Fruit fly (Drosophila melanogaster) ovary, adult (tissue): Measurements from ENCODE around the gene dysc.

Experiments
- CG17801 ChIP-seq: fragments of 200-800 bp; optimal IDR thresholded peaks from 2 replicates; lab custom pipeline; 2019; ENCODE audit warnings: missing biosample characterization, mild to moderate bottlenecking, missing genetic modification characterization, moderate library complexity; ENCODE audit not compliant: partially characterized antibody

dysc gene

DNA sequence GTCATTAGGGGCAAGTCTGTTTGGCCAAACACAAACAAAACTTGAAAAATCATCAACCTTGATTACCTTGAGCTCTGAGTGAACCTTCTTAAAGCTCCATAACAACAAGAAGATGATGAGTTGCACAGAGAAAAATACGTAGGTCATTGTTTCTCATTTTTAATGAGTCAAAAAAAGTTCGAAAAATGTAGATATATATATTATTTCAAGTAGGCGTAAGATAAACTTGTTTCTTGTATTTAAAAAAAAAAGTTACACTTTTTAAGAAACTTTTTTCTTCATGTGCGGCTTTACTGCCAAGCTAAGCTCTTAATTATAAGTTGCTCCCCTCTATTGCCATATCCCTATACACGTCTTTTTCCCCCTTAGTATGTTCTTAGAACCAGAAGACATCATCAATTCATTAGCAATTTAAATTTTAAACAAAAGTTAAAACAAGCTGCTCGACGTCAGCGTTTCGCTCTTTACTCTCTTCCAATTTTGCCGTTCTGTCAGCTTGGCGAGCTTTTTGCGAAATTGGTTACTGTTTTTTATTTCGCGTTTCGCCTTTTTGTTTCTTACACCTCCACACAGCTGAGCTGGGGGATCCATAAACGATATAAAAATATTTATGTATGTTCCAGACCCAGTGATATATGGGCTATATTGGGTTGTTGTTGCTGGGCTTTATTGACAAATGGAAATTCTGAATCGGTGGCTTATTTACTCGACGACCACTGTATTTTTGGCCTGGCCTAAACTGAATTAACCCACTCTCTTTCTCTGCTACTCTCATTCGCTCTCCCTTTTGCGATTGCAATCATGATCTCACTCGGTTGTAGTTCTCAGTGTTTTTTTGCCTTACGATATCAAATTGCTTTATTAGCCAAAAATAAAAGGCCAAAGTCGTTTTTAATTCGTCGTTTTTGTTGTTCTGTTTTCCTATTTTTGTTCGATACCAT is 20.6 kb upstream of the dysc start:
- TF ChIP-seq CG17801: peak; percentile 77

DNA sequence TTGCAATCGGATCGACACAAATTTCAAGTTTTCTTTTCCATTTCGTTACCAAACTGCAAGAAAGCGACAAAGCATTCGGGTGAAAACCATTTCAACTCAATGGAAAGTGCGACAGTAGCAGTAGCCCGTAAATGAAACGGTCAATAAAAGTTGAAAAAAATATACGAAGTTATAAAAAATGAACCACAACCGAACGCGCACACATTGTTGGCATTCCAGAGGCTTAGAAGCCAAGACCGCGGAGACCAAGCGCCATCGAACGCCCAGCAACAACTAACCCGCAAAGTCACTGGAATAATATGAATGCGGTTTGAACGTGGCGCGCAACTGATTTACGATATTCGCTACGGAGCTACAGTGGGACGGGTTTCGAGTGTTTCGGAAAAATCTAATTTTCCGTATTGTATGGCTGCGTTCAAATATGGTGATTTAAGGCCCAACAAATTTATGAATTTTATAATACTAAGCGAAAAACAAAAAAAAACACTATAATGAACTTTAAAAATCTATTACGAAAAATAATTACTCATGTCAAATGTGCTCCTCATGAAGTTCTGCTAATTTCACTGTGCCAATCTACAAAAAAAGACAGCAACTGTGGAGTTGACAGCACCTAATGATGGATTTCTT is 19.1 kb upstream of the dysc start:
- TF ChIP-seq CG17801: no peak

DNA sequence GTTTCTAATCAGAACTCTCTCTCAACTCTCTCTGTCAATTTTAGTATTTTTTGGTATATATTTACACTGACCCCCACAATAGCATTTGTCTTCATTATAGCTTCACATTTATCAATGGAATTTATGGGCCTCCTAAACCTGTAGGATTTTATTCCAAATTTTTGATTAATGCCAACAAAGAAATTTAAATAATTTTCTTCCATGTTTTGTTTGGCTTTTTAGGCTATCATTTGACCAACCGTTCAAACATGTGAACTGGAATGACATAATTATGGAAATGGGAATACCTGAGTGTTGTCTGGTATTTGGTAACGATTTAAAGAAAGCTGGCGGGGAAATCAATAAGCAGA is 17.6 kb upstream of the dysc start:
- TF ChIP-seq CG17801: no peak

DNA sequence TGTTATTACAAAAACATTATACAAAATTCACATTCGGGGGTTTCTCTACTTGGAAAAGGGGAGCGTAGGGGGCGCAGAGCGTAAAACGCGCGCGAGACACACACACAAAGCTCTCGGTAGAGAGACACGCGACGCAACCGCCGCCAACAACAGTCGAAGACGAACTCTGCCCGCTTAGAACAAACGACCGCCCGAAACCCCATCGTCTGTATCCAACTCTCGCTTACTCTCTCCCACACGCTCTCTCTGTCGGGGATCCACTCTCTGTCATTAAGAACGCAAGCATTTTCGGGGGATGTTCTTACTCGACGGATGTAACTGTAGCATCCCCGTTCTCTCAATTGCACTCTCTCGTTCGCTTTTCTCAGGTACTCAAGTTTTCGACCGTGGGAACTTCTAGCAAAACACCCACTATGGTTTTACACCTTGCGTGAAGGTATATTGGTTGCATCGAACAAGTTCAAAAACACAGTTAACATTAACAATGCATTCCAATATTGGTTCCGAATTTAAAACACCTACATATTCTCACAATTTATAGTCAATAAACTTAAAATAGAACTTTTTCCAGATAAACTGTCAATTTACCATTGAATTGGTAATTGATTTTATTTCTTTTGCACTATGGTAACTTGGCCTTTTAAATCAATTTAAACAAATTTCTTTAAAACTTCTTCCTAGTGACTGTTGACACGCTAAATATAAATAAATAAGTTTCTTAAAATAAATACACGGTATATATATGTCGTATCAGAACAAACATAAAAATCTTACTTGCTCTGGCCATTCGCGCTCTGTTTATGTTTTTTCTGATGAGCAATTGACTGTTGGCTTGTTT is 17.0 kb upstream of the dysc start:
- peak; percentile 68 for TF ChIP-seq CG17801

DNA sequence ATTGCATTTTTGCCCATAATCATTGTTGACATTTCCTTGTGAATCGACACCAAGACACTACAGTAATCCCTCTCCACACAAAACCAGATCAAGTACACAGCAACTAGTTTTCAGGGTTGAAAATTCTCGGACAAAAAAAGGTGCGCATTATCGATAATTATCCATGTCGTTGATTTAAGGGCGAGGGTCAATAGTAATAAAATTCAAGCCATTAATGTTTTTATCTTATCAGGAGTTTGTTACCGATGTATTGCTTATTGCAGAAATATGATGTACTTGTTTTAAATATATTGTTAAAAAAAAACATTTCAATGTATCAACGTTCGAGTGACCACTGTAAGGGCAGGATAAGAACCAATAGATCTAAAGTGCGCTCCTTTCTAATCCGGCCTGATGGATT is 15.7 kb upstream of the dysc start:
- TF ChIP-seq CG17801: no peak

DNA sequence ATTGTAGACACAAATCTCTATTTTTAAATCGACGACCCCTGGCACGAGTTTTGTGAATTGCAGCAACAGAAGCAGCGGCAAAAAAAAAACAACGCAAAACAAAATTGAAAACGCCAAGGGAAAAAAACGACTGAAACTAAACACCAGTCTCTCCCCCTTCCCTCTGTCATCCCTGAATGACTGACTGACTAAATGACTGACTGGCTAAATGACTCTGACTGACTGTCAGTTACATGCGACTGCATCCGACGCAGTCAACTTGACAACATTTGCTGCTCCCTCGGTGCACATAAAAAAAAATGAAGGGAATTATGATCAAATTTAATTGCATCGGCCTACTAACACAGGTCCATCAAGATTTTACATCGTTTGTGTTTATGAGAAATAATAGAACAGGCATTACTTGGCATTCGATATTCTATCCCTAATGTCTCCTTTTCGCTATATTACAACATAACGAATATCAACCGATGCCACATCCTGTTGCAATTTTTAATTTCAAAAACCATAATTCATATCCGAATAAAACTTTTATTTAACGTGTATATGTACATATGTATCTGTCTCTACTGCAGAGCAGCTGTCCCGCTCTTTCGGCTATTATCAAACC is 14.7 kb upstream of the dysc start:
- TF ChIP-seq CG17801: no peak

DNA sequence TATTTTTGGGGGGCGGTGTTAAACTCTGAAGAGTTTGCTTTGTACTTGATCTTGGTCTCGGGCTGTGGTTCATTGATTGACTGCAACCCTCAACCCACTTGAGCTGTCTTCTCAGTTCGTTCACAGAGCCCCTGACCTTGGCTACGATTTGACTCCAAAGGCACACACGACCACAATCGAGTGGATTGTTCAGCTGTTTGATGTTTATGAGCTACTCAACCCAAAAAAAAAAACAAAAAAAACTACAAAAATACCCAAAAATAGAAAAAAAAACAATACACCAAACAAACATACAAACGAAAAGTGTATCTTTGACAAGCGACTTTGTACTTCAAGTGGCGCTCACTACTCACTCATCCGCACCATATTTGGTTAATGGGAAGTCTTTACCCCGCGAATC is 11.5 kb upstream of the dysc start:
- no peak for TF ChIP-seq CG17801

DNA sequence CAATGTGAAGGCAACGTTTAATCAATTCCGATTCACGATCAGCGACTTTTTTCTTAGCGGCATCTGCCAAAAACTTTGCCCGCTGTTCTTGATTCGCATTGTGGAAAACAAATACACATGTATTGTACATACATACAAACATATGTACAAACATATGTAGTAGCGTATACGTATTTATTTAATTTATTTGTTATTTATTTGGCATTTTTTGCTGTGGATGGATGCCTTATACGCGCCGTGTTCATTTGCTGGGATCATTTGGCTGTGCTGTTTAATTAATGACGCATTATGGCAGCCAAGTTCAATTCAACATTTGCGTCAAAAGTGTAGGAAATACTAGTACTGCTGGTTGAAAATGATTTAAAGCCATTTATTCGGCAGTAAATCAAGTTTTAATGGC is 9.7 kb upstream of the dysc start:
- no peak for TF ChIP-seq CG17801

DNA sequence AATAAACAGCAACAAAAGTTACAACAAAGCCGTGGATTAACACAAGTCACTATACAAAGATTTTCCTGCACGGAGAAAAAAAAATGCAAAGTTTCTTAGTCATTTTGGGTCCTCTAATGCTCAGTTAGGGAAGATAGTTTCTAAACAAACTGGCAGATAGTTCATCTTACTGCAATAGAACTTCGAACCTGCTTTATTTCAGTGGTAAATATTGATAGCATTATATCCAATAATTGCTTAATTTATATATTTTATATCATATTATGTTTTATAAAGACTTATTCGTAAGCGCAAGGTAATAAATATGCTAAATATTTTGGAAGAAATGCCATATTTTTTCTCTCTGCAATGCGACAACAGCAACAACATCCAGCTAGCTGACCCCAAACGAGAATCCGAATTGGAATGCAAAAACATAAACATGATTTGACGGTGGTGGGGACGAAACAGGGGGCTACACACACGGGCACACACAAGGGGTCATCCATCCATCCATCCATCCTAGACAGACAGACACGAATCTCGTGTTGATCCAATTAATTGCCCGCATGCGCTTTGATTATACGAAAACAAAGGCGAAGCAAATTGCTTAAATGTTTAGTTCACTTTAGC is 8.7 kb upstream of the dysc start:
- TF ChIP-seq CG17801: no peak

DNA sequence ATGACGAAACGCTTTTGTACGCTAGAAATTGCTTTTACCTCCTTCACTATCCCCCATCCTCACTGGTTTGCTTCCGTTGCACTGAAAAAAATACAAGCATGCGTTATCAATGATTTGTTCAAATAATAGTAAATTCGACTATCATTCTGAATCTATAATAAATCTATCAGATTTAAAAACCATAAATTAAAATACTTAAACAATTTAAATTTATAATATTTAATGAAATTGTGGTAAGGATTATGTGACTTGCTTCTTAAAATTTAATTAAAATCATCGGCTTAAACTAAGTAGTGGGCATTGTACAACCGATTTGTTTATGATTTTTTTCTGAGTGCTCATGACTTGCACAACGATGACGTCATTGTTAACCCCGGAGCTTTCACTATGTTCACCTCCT is 2.5 kb upstream of the dysc start:
- TF ChIP-seq CG17801: no peak

DNA sequence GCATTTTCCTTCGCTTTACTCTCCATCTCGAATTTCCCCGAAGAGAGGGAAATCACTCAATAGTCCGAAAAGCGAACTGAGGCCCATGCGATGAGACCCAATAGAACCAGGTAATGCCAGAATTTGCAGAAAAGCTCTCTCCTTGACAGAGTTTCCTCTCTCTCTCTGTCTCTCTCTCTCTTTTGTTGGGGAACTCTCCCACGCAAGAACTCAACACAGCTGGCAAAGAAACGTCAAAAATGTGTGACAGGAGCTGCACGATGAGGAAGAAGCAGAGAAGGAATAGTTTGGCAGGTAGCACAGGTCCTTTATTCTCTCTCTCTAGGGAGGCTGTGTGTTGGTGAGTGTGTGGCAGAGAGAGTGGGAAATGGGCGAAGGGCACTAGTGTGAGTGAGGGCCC is 1.4 kb upstream of the dysc start:
- no peak for TF ChIP-seq CG17801

DNA sequence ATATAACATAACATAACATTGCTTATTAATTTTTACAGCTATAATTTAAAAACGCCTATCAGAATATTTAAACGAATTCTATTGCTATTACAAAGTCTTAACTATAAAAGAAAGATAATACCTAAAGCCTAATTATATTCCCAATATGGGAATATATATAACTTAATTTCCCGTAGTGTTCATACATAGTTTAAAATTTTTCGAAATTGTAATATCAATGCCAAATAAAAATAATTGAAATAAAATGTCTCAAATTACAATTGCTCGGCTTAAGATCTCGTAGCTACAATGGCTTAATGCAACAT is 937 bp upstream of the dysc start:
- TF ChIP-seq CG17801: no peak

DNA sequence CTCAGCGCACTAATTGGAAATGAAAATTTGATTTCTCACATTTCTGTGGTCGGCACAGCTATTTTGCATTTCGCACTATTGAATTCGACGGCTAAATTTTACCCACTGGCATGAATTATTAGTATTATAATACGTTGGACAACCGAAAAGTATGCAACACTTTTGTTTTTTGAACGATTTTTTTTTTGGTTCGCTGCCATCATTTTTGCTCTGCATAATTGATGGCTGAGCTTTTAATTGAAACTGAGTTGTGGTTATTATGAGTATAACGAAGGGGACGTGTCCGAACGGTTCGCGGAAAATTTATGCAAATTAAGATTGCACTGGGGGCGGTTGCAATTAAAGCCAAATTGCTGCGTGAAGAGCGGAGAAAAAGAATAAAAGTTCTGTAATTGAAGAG is 2.4 kb downstream of the dysc start:
- no peak for TF ChIP-seq CG17801

DNA sequence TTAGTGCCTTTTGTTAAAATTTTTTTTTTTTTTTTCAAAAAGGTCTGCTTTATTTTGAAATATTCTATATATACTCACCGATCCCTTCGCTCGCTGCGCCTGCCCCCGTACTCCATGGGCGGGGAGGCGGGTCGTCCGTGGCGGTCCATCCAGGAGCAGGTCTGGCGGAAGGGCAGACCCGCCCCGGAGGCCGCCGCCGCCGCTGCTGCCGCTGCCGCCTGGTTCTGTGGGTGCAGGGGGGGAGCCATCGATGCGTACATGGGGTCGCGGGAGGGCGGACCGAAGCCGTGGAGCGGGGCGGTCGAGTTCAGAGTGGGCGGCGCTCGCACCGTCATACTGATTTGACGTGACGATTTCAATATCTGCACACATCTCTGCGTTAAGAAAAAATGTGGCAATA is 15.9 kb downstream of the dysc start:
- TF ChIP-seq CG17801: no peak

DNA sequence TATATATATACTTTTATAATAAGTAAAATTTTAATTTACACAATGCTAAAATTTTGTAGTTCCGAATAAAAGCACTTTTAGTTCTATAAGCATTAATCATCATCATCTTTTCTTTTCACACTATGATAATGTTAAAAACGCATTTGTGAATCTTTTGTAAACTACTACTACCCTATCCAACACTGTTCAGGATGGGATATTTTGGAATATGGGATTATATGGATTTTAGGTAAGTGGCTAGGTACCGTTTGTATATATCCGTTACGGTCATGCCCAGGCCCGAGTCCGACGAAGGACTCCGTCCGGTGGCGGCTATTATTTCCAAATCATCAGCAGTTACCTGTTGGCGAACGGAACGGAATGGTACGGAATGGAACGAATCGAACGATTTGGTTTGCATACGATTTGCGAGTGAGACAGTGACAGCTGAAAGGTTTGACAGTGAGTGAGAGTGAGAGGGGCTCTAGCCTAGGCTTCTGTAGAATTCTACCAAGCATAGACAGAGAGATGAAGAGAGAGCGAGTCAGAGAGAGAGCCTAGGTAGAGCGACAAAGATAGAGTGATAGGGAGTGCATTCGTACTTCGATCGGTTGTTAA is 18.5 kb downstream of the dysc start:
- no peak for TF ChIP-seq CG17801

DNA sequence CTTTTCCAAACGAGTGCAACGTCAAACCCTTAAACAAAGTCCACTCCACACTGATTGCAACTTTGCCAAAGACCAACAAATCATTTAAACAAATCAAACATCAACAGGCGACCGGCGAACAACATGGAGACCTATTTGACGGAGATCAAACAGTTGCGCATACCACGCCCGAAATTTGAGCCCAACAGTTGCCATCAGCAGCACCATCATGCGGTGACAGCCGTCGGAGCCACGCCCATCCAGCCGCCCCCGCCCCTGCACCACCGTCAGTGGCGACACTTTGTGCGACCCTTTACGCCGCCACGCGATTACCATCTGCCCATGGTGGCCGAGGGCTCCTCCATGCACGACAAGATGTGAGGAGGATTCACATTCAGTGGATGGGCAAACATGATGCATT is 20.5 kb downstream of the dysc start:
- TF ChIP-seq CG17801: no peak
